Fruit fly (Drosophila melanogaster) whole organism, embryonic: ENCODE measurements around the gene spas.
A peak's percentile ranks its signal among the peaks of the same experiment; 100 is the strongest.

ENCODE experiments used
- ATbp ChIP-seq: fragments of 200-800 bp; sonication (Bioruptor generic); optimal IDR thresholded peaks from 2 replicates; lab custom pipeline; 2017; ENCODE audit warnings: missing biosample characterization, mild to moderate bottlenecking, missing genetic modification characterization, missing genetic modification reagents
- CG12155 ChIP-seq: fragments of 200-800 bp; sonication (Bioruptor generic); optimal IDR thresholded peaks from 3 replicates; lab custom pipeline; 2016; ENCODE audit warnings: missing biosample characterization, missing genetic modification characterization
- CG1233 ChIP-seq: fragments of 200-800 bp; sonication (Bioruptor generic); optimal IDR thresholded peaks from 4 replicates; lab custom pipeline; 2018; ENCODE audit warnings: missing biosample characterization, mild to moderate bottlenecking, missing genetic modification characterization
- CG16813 ChIP-seq: fragments of 200-800 bp; sonication (Bioruptor generic); IDR thresholded peaks from 3 replicates; pipeline ENCODE4 v1.3.6; 2022; ENCODE audit warnings: missing biosample characterization, missing genetic modification characterization; ENCODE audit not compliant: partially characterized antibody
- CG17328 ChIP-seq: fragments of 200-800 bp; sonication (Bioruptor generic); IDR thresholded peaks from 2 replicates; pipeline ENCODE4 v1.3.6; 2022; ENCODE audit warnings: missing biosample characterization, missing genetic modification characterization
- CG17612 ChIP-seq: fragments of 200-800 bp; sonication (Bioruptor generic); IDR thresholded peaks from 2 replicates; pipeline ENCODE4 v1.3.6; 2022; ENCODE audit warnings: missing biosample characterization, missing genetic modification characterization
- CG18619 ChIP-seq: fragments of 200-800 bp; sonication (Bioruptor generic); optimal IDR thresholded peaks from 3 replicates; lab custom pipeline; 2017; ENCODE audit warnings: missing biosample characterization, mild to moderate bottlenecking, missing genetic modification characterization
- CG31441 ChIP-seq: fragments of 200-800 bp; sonication (Bioruptor generic); IDR thresholded peaks from 2 replicates; pipeline ENCODE4 v1.3.6; 2022; ENCODE audit warnings: missing biosample characterization, missing genetic modification characterization
- CG34422 ChIP-seq: fragments of 200-800 bp; sonication (Bioruptor generic); IDR thresholded peaks from 3 replicates; pipeline ENCODE4 v1.3.6; 2022; ENCODE audit warnings: missing biosample characterization, missing genetic modification characterization
- CG5180 ChIP-seq: fragments of 200-800 bp; sonication (Bioruptor generic); optimal IDR thresholded peaks from 3 replicates; lab custom pipeline; 2017; ENCODE audit warnings: missing biosample characterization, missing genetic modification characterization, mild to moderate bottlenecking, moderate library complexity, missing genetic modification reagents
- CG5245 ChIP-seq: fragments of 200-800 bp; sonication (Bioruptor generic); optimal IDR thresholded peaks from 3 replicates; lab custom pipeline; 2016; ENCODE audit warnings: missing biosample characterization, missing genetic modification characterization
- CG6854 ChIP-seq: fragments of 200-800 bp; sonication (Bioruptor generic); optimal IDR thresholded peaks from 3 replicates; lab custom pipeline; 2017; ENCODE audit warnings: missing biosample characterization, mild to moderate bottlenecking, missing genetic modification characterization
- CG7372 ChIP-seq: fragments of 200-800 bp; sonication (Bioruptor generic); IDR thresholded peaks from 2 replicates; pipeline ENCODE4 v1.3.6; 2022; ENCODE audit warnings: missing biosample characterization, missing genetic modification characterization
- CG9797 ChIP-seq: fragments of 200-800 bp; sonication (Bioruptor generic); optimal IDR thresholded peaks from 3 replicates; lab custom pipeline; 2018; ENCODE audit warnings: missing biosample characterization, mild to moderate bottlenecking, missing genetic modification characterization
- CHES-1-like ChIP-seq: fragments of 200-800 bp; sonication (Bioruptor generic); optimal IDR thresholded peaks from 2 replicates; lab custom pipeline; 2016; ENCODE audit warnings: missing biosample characterization, missing genetic modification characterization
- CoRest ChIP-seq: fragments of 200-800 bp; sonication (Bioruptor generic); optimal IDR thresholded peaks from 3 replicates; lab custom pipeline; 2018; ENCODE audit warnings: missing biosample characterization, mild to moderate bottlenecking, missing genetic modification characterization, moderate library complexity
- Fer1 ChIP-seq: fragments of 200-800 bp; sonication (Bioruptor generic); optimal IDR thresholded peaks from 2 replicates; lab custom pipeline; 2017; ENCODE audit warnings: missing biosample characterization, mild to moderate bottlenecking, missing genetic modification characterization
- Hey ChIP-seq: fragments of 200-800 bp; sonication (Bioruptor generic); optimal IDR thresholded peaks from 3 replicates; lab custom pipeline; 2018; ENCODE audit warnings: missing biosample characterization, mild to moderate bottlenecking, missing genetic modification characterization
- Hr39 ChIP-seq: fragments of >200 bp; optimal IDR thresholded peaks from 2 replicates; lab custom pipeline; 2017
- Hr51 ChIP-seq, 2 experiments: fragments of 200-800 bp; sonication (Bioruptor generic); optimal IDR thresholded peaks; 2 replicates in 1 of 2; 3 replicates in 1 of 2; lab custom pipeline; 2016 to 2018; ENCODE audit warnings: missing biosample characterization in 2 of 2, missing genetic modification characterization in 2 of 2, mild to moderate bottlenecking in 1 of 2, moderate library complexity in 1 of 2
- NC2β ChIP-seq: fragments of 200-800 bp; sonication (Bioruptor generic); optimal IDR thresholded peaks from 2 replicates; lab custom pipeline; 2016; ENCODE audit warnings: missing biosample characterization, missing genetic modification characterization
- Ptx1 ChIP-seq: fragments of 200-800 bp; sonication (Bioruptor generic); IDR thresholded peaks from 2 replicates; pipeline ENCODE4 v1.3.6; 2022; ENCODE audit warnings: missing biosample characterization, missing genetic modification characterization
- Rfx ChIP-seq: fragments of 200-800 bp; sonication (Bioruptor generic); IDR thresholded peaks from 2 replicates; pipeline ENCODE4 v1.3.6; 2022; ENCODE audit warnings: missing biosample characterization, missing genetic modification characterization
- Scr ChIP-seq: fragments of 200-800 bp; sonication (Bioruptor generic); IDR thresholded peaks from 2 replicates; pipeline ENCODE4 v1.3.6; 2022; ENCODE audit warnings: missing biosample characterization, missing genetic modification characterization; ENCODE audit not compliant: partially characterized antibody
- Sox102F ChIP-seq: fragments of 200-800 bp; sonication (Bioruptor generic); optimal IDR thresholded peaks from 2 replicates; lab custom pipeline; 2018; ENCODE audit warnings: missing biosample characterization, mild to moderate bottlenecking, missing genetic modification characterization, moderate library complexity
- Ssrp ChIP-seq: fragments of 200-800 bp; sonication (Bioruptor generic); optimal IDR thresholded peaks from 2 replicates; lab custom pipeline; 2018; ENCODE audit warnings: missing biosample characterization, mild to moderate bottlenecking, missing genetic modification characterization, moderate library complexity
- Tbp ChIP-seq: fragments of >200 bp; optimal IDR thresholded peaks from 2 replicates; lab custom pipeline; 2018; ENCODE audit warnings: missing biosample characterization, missing genetic modification characterization
- ase ChIP-seq: fragments of 200-800 bp; sonication (Bioruptor generic); IDR thresholded peaks from 3 replicates; pipeline ENCODE4 v1.3.6; 2022; ENCODE audit warnings: missing biosample characterization, missing genetic modification characterization
- btn ChIP-seq: fragments of 200-800 bp; sonication (Bioruptor generic); optimal IDR thresholded peaks from 2 replicates; lab custom pipeline; 2016; ENCODE audit warnings: missing biosample characterization, missing genetic modification characterization
- danr ChIP-seq: fragments of 200-800 bp; sonication (Bioruptor generic); IDR thresholded peaks from 2 replicates; pipeline ENCODE4 v1.3.6; 2022; ENCODE audit warnings: missing biosample characterization, missing genetic modification characterization
- dmrt99B ChIP-seq: fragments of 200-800 bp; sonication (Bioruptor generic); optimal IDR thresholded peaks from 2 replicates; lab custom pipeline; 2018; ENCODE audit warnings: missing biosample characterization, mild to moderate bottlenecking, missing genetic modification characterization, moderate library complexity
- emc ChIP-seq: fragments of 200-800 bp; sonication (Bioruptor generic); optimal IDR thresholded peaks from 2 replicates; lab custom pipeline; 2016; ENCODE audit warnings: missing biosample characterization, missing genetic modification characterization
- ems ChIP-seq: fragments of 200-800 bp; sonication (Bioruptor generic); optimal IDR thresholded peaks from 3 replicates; lab custom pipeline; 2016; ENCODE audit warnings: missing biosample characterization, missing genetic modification characterization
- fd3F ChIP-seq: fragments of 200-800 bp; sonication (Bioruptor generic); optimal IDR thresholded peaks from 2 replicates; lab custom pipeline; 2018; ENCODE audit warnings: missing biosample characterization, mild to moderate bottlenecking, missing genetic modification characterization, moderate library complexity
- fru ChIP-seq: fragments of >200 bp; optimal IDR thresholded peaks from 2 replicates; lab custom pipeline; 2017
- gcm2 ChIP-seq: fragments of 200-800 bp; sonication (Bioruptor generic); optimal IDR thresholded peaks from 2 replicates; lab custom pipeline; 2016; ENCODE audit warnings: missing biosample characterization, missing genetic modification characterization
- mam ChIP-seq: fragments of 200-800 bp; sonication (Bioruptor generic); optimal IDR thresholded peaks from 3 replicates; lab custom pipeline; 2016; ENCODE audit warnings: missing biosample characterization, missing genetic modification characterization
- nau ChIP-seq: fragments of 200-800 bp; sonication (Bioruptor generic); optimal IDR thresholded peaks from 3 replicates; lab custom pipeline; 2017; ENCODE audit warnings: missing biosample characterization, mild to moderate bottlenecking, missing genetic modification characterization, missing genetic modification reagents
- p53 ChIP-seq: fragments of 200-800 bp; sonication (Bioruptor generic); optimal IDR thresholded peaks from 2 replicates; lab custom pipeline; 2016; ENCODE audit warnings: missing biosample characterization, missing genetic modification characterization
- pita ChIP-seq: fragments of 200-800 bp; sonication (Bioruptor generic); optimal IDR thresholded peaks from 2 replicates; lab custom pipeline; 2017; ENCODE audit warnings: missing biosample characterization, mild to moderate bottlenecking, missing genetic modification characterization
- pnt ChIP-seq: fragments of 200-800 bp; sonication (Bioruptor generic); optimal IDR thresholded peaks from 3 replicates; lab custom pipeline; 2016; ENCODE audit warnings: missing biosample characterization, missing genetic modification characterization
- psq ChIP-seq: fragments of 200-800 bp; sonication (Bioruptor generic); optimal IDR thresholded peaks from 2 replicates; lab custom pipeline; 2017; ENCODE audit warnings: missing biosample characterization, missing genetic modification characterization
- pum ChIP-seq: fragments of 200-800 bp; sonication (Bioruptor generic); optimal IDR thresholded peaks from 2 replicates; lab custom pipeline; 2016; ENCODE audit warnings: missing biosample characterization, missing genetic modification characterization
- repo ChIP-seq: fragments of 200-800 bp; sonication (Bioruptor generic); optimal IDR thresholded peaks from 2 replicates; lab custom pipeline; 2016; ENCODE audit warnings: missing biosample characterization, missing genetic modification characterization
- row ChIP-seq: fragments of 200-800 bp; sonication (Bioruptor generic); IDR thresholded peaks from 3 replicates; pipeline ENCODE4 v1.3.6; 2022; ENCODE audit warnings: missing biosample characterization, missing genetic modification characterization
- run ChIP-seq: fragments of 200-800 bp; sonication (Bioruptor generic); optimal IDR thresholded peaks from 3 replicates; lab custom pipeline; 2018; ENCODE audit warnings: missing biosample characterization, mild to moderate bottlenecking, missing genetic modification characterization
- sc ChIP-seq, 3 experiments: fragments of >200 bp in 2 of 3; fragments of 200-800 bp in 1 of 3; sonication (Bioruptor generic) in 1 of 3; optimal IDR thresholded peaks; 2 replicates in 2 of 3; 3 replicates in 1 of 3; lab custom pipeline; 2017; ENCODE audit warnings: mild to moderate bottlenecking in 1 of 3, missing biosample characterization in 1 of 3, missing genetic modification characterization in 1 of 3, missing genetic modification reagents in 1 of 3
- sens ChIP-seq: fragments of 200-800 bp; sonication (Bioruptor generic); peaks from one replicate; lab custom pipeline; 2016; ENCODE audit warnings: missing biosample characterization, missing genetic modification characterization
- slp2 ChIP-seq: fragments of 200-800 bp; sonication (Bioruptor generic); optimal IDR thresholded peaks from 2 replicates; lab custom pipeline; 2016; ENCODE audit warnings: missing biosample characterization, missing genetic modification characterization
- ssp ChIP-seq: fragments of 200-800 bp; sonication (Bioruptor generic); IDR thresholded peaks from 2 replicates; pipeline ENCODE4 v1.3.6; 2022; ENCODE audit warnings: missing biosample characterization, missing genetic modification characterization
- tap ChIP-seq: fragments of 200-800 bp; optimal IDR thresholded peaks from 3 replicates; lab custom pipeline; 2019; ENCODE audit warnings: missing biosample characterization, mild to moderate bottlenecking, missing genetic modification characterization, moderate library complexity

The spas gene

DNA sequence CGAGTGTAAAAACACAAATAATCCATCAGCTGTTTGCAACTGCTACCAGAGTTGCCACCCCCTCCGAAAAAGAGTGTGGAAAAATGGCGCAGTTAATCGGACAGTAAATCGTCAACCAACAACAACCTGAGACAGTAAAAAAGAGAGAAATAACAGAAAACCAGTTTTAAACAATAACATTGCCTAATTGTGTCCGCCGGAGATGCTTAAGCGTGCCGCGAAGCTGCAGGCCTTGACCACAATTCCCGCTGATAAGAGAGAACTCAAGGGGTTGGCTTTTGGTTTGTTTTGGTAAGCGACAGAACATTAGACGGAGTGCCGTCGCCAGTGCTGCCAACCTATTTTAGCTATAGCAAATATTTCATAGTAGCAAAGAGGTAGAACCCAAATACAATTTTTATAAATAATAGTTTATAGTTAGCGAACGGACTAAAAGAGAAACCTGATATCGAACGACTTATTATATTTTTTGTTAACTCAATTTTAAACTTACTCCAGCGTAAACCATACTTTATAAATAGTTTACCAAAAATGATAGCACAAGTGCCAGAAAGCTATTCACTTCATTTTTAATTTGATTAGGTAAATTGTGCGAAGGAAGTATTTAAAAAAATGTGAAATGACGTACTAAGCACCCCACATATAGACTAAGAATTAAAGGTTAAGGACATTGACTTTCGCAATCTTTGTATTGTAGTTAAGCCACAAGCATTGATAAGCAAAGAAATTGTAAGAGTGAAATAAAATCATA is 12.8 kb downstream of the spas start, which contains the start of the genes Atg6 and Pisd (continued):
- TF ChIP-seq Ptx1 (no peak), nau (no peak), tap (tag; lab: Kevin White, UChicago) (peak; percentile 12), psq (no peak), CG16813 (GFP tag; lab: Robert Waterston, UW) (no peak), NC2β (no peak), gcm2 (GFP tag; lab: Kevin White, UChicago) (no peak), CG1233 (GFP tag; lab: Kevin White, UChicago) (no peak), Rfx (GFP tag; lab: Robert Waterston, UW) (peak; percentile 64), run (tag; lab: Kevin White, UChicago) (no peak), sc (optimal IDR thresholded peaks at IDR 0.05; lab: Kevin White, UChicago) (no peak), sc (GFP tag; optimal IDR thresholded peaks at IDR 0.05; lab: Kevin White, UChicago) (no peak), Sox102F (GFP tag; lab: Kevin White, UChicago) (no peak), CG12155 (GFP tag; lab: Kevin White, UChicago) (no peak), pita (no peak), CG34422 (peak; percentile 69; the same call in 1 of the 3 replicates), CG5180 (no peak), Fer1 (peak; percentile 67), pnt (GFP tag; lab: Kevin White, UChicago) (no peak), row (GFP tag; lab: Robert Waterston, UW) (peak; percentile 68), danr (GFP tag; lab: Robert Waterston, UW) (no peak), repo (GFP tag; lab: Kevin White, UChicago) (no peak), emc (GFP tag; lab: Kevin White, UChicago) (no peak), Hey (tag; lab: Kevin White, UChicago) (no peak), CoRest (no peak), Scr (0 out of 2 replicates have a peak, but pooled peaks have one; percentile 35), ems (no peak), CG9797 (GFP tag; lab: Kevin White, UChicago) (peak; percentile 26), mam (GFP tag; lab: Kevin White, UChicago) (peak; percentile 6), sens (GFP tag; lab: Kevin White, UChicago) (peak; percentile 78), ase (no peak), slp2 (GFP tag; lab: Kevin White, UChicago) (no peak), fru (no peak), ATbp (GFP tag; lab: Kevin White, UChicago) (no peak), CG31441 (no peak; the same call in 1 of the 2 replicates), btn (GFP tag; lab: Kevin White, UChicago) (no peak), CG6854 (GFP tag; lab: Kevin White, UChicago) (no peak), fd3F (no peak), dmrt99B (tag; lab: Kevin White, UChicago) (no peak), CG18619 (GFP tag; lab: Kevin White, UChicago) (no peak), Ssrp (no peak), CHES-1-like (GFP tag; lab: Kevin White, UChicago) (peak; percentile 21), p53 (GFP tag; lab: Kevin White, UChicago) (no peak), CG7372 (GFP tag; lab: Robert Waterston, UW) (no peak), ssp (GFP tag; lab: Robert Waterston, UW) (no peak), Tbp (GFP tag; lab: Kevin White, UChicago) (no peak), CG5245 (GFP tag; lab: Kevin White, UChicago) (peak; percentile 8), Hr39 (lab: Kevin White, UChicago) (no peak), CG17612 (GFP tag; lab: Robert Waterston, UW) (no peak), pum (no peak), CG17328 (GFP tag; lab: Robert Waterston, UW) (0 out of 2 replicates have a peak, but pooled peaks have one; percentile 39), Hr51 (GFP tag; optimal IDR thresholded peaks at IDR 0.05; lab: Kevin White, UChicago) (peak in 1 of 2 experiments; percentile 3)
